ENCODE assay signal across 4 worm cellular contexts in genomic region chrX:17184363-17184762, ce11.
TF ChIP-seq lines count a peak whose summit lies in the region.

No protein-coding gene starts in this region.

TF ChIP-seq in whole organism, L2 larva, 48 proteins besides CTCF, POLR2A, EP300 and RAD21 (continues in another document):
- TF ChIP-seq ceh-16 (tag; optimal IDR thresholded peaks at IDR 0.05; lab: Kevin White, UChicago) (no peak), lsy-2 (tag; optimal IDR thresholded peaks at IDR 0.05; lab: Kevin White, UChicago) (peak; percentile 40 to 57), blmp-1 (tag; optimal IDR thresholded peaks at IDR 0.05; lab: Kevin White, UChicago; ENCODE audit: insufficient read depth) (peak; percentile 79), snpc-4 (tag; optimal IDR thresholded peaks at IDR 0.05; lab: Kevin White, UChicago) (peak; percentile 44), nhr-21 (tag; optimal IDR thresholded peaks at IDR 0.05; lab: Kevin White, UChicago) (peak; percentile 37), egl-27 (tag; optimal IDR thresholded peaks at IDR 0.05; lab: Kevin White, UChicago) (peak; percentile 59), crh-2 (tag; optimal IDR thresholded peaks at IDR 0.05; lab: Kevin White, UChicago) (peak; percentile 79), C34F6.9 (tag; optimal IDR thresholded peaks at IDR 0.05; lab: Kevin White, UChicago) (peak; percentile 80), mab-5 (tag; optimal IDR thresholded peaks at IDR 0.05; lab: Kevin White, UChicago) (no peak), zag-1 (tag; optimal IDR thresholded peaks at IDR 0.05; lab: Kevin White, UChicago) (peak; percentile 65), ceh-82 (tag; optimal IDR thresholded peaks at IDR 0.05; lab: Kevin White, UChicago) (peak; percentile 28), gmeb-1 (tag; optimal IDR thresholded peaks at IDR 0.05; lab: Kevin White, UChicago) (peak; percentile 31), F13H6.1 (tag; optimal IDR thresholded peaks at IDR 0.05; lab: Kevin White, UChicago) (peak; percentile 89), nhr-25 (tag; optimal IDR thresholded peaks at IDR 0.05; lab: Kevin White, UChicago) (peak; percentile 66), lin-13 (GFP tag; optimal IDR thresholded peaks at IDR 0.05; lab: Kevin White, UChicago) (peak; percentile 53), lin-11 (tag; optimal IDR thresholded peaks at IDR 0.05; lab: Kevin White, UChicago) (peak; percentile 34), sem-4 (tag; optimal IDR thresholded peaks at IDR 0.05; lab: Kevin White, UChicago) (peak; percentile 35), nhr-129 (tag; optimal IDR thresholded peaks at IDR 0.05; lab: Kevin White, UChicago) (peak; percentile 90), elt-1 (tag; optimal IDR thresholded peaks at IDR 0.05; lab: Kevin White, UChicago) (no peak), sma-9 (GFP tag; optimal IDR thresholded peaks at IDR 0.05; lab: Kevin White, UChicago) (peak; percentile 73), sma-9 (tag; optimal IDR thresholded peaks at IDR 0.05; lab: Kevin White, UChicago) (no peak), mdl-1 (tag; optimal IDR thresholded peaks at IDR 0.05; lab: Kevin White, UChicago) (peak; percentile 91 to 94), R02D3.7 (tag; optimal IDR thresholded peaks at IDR 0.05; lab: Kevin White, UChicago) (no peak)

TF ChIP-seq in whole organism, L4 larva, 104 proteins besides CTCF, POLR2A, EP300 and RAD21 (continues in another document):
- TF ChIP-seq nhr-42 (GFP tag; IDR thresholded peaks at IDR 0.05; lab: Robert Waterston, UW) (no peak), Y105C5A.15 (GFP tag; IDR thresholded peaks at IDR 0.05; lab: Robert Waterston, UW) (no peak), zfp-2 (tag; optimal IDR thresholded peaks at IDR 0.05; lab: Kevin White, UChicago) (no peak), F26F4.8 (GFP tag; conservative IDR thresholded peaks at IDR 0.05; lab: Robert Waterston, UW) (no peak), lim-7 (GFP tag; IDR thresholded peaks at IDR 0.05; lab: Robert Waterston, UW) (no peak), dmd-9 (GFP tag; IDR thresholded peaks at IDR 0.05; lab: Robert Waterston, UW) (no peak), egl-27 (tag; optimal IDR thresholded peaks at IDR 0.05; lab: Kevin White, UChicago) (no peak), nhr-28 (tag; optimal IDR thresholded peaks at IDR 0.05; lab: Kevin White, UChicago) (peak; percentile 94), lin-15B (tag; optimal IDR thresholded peaks at IDR 0.05; lab: Kevin White, UChicago) (no peak), lsy-2 (tag; optimal IDR thresholded peaks at IDR 0.05; lab: Kevin White, UChicago) (peak; percentile 50 to 66), attf-4 (tag; optimal IDR thresholded peaks at IDR 0.05; lab: Kevin White, UChicago) (no peak), unc-130 (GFP tag; optimal IDR thresholded peaks at IDR 0.05; lab: Kevin White, UChicago) (no peak), F10B5.3 (tag; optimal IDR thresholded peaks at IDR 0.05; lab: Kevin White, UChicago) (no peak), set-16 (GFP tag; IDR thresholded peaks at IDR 0.05; lab: Robert Waterston, UW) (no peak), lin-29 (GFP tag; IDR thresholded peaks at IDR 0.05; lab: Robert Waterston, UW) (no peak), lin-38 (GFP tag; IDR thresholded peaks at IDR 0.05; lab: Robert Waterston, UW) (no peak), tag-97 (GFP tag; IDR thresholded peaks at IDR 0.05; lab: Robert Waterston, UW) (no peak), ztf-11 (tag; optimal IDR thresholded peaks at IDR 0.05; lab: Kevin White, UChicago) (no peak), lin-1 (GFP tag; IDR thresholded peaks at IDR 0.05; lab: Robert Waterston, UW) (no peak), ceh-44 (GFP tag; IDR thresholded peaks at IDR 0.05; lab: Robert Waterston, UW) (no peak), mes-2 (tag; optimal IDR thresholded peaks at IDR 0.05; lab: Kevin White, UChicago; ENCODE audit: poor library complexity, severe bottlenecking) (peak; percentile 76), dmd-8 (GFP tag; IDR thresholded peaks at IDR 0.05; lab: Robert Waterston, UW) (no peak), hlh-11 (tag; optimal IDR thresholded peaks at IDR 0.05; lab: Kevin White, UChicago) (peak; percentile 78), madf-5 (GFP tag; IDR thresholded peaks at IDR 0.05; lab: Robert Waterston, UW) (no peak), mdt-29 (GFP tag; IDR thresholded peaks at IDR 0.05; lab: Robert Waterston, UW) (no peak), vab-7 (GFP tag; IDR thresholded peaks at IDR 0.05; lab: Robert Waterston, UW) (no peak)

TF ChIP-seq in whole organism, late embryonic, 69 proteins besides CTCF, POLR2A, EP300 and RAD21 (continues in another document):
- TF ChIP-seq pag-3 (tag; optimal IDR thresholded peaks at IDR 0.05; lab: Kevin White, UChicago; ENCODE audit: borderline replicate concordance) = no peak
- no peak for TF ChIP-seq pat-9 (tag; optimal IDR thresholded peaks at IDR 0.05; lab: Kevin White, UChicago)
- no peak for TF ChIP-seq zip-5 (tag; optimal IDR thresholded peaks at IDR 0.05; lab: Kevin White, UChicago)
- TF ChIP-seq npax-4 (tag; optimal IDR thresholded peaks at IDR 0.05; lab: Kevin White, UChicago) = no peak
- TF ChIP-seq gmeb-2 (tag; optimal IDR thresholded peaks at IDR 0.05; lab: Kevin White, UChicago) = no peak
- peak; percentile 4 for TF ChIP-seq ceh-6 (GFP tag; optimal IDR thresholded peaks at IDR 0.05; lab: Kevin White, UChicago)
- TF ChIP-seq unc-42 (tag; optimal IDR thresholded peaks at IDR 0.05; lab: Kevin White, UChicago) = peak; percentile 42
- no peak for TF ChIP-seq mec-3 (tag; optimal IDR thresholded peaks at IDR 0.05; lab: Kevin White, UChicago; ENCODE audit: borderline replicate concordance)
- peak; percentile 19 for TF ChIP-seq syd-9 (tag; optimal IDR thresholded peaks at IDR 0.05; lab: Kevin White, UChicago)
- no peak for TF ChIP-seq odd-2 (tag; optimal IDR thresholded peaks at IDR 0.05; lab: Kevin White, UChicago)
- TF ChIP-seq hlh-13 (GFP tag; optimal IDR thresholded peaks at IDR 0.05; lab: Kevin White, UChicago) = no peak
- no peak for TF ChIP-seq che-1 (tag; optimal IDR thresholded peaks at IDR 0.05; lab: Kevin White, UChicago)
- peak; percentile 65 for TF ChIP-seq F13H6.1 (tag; optimal IDR thresholded peaks at IDR 0.05; lab: Kevin White, UChicago)
- no peak for TF ChIP-seq ceh-30 (tag; optimal IDR thresholded peaks at IDR 0.05; lab: Kevin White, UChicago)
- TF ChIP-seq ref-2 (tag; optimal IDR thresholded peaks at IDR 0.05; lab: Kevin White, UChicago) = peak; percentile 79
- no peak for TF ChIP-seq lim-6 (tag; optimal IDR thresholded peaks at IDR 0.05; lab: Kevin White, UChicago)
- TF ChIP-seq fkh-10 (GFP tag; optimal IDR thresholded peaks at IDR 0.05; lab: Kevin White, UChicago) = no peak
- no peak for TF ChIP-seq sox-2 (GFP tag; IDR thresholded peaks at IDR 0.05; lab: Robert Waterston, UW)
- no peak for TF ChIP-seq nhr-232 (tag; optimal IDR thresholded peaks at IDR 0.05; lab: Kevin White, UChicago)
- peak; percentile 21 for TF ChIP-seq ceh-48 (tag; optimal IDR thresholded peaks at IDR 0.05; lab: Kevin White, UChicago)
- TF ChIP-seq madf-2 (tag; optimal IDR thresholded peaks at IDR 0.05; lab: Kevin White, UChicago) = no peak
- TF ChIP-seq dmd-4 (tag; optimal IDR thresholded peaks at IDR 0.05; lab: Kevin White, UChicago; ENCODE audit: borderline replicate concordance) = no peak
- no peak for TF ChIP-seq ttx-3 (tag; optimal IDR thresholded peaks at IDR 0.05; lab: Kevin White, UChicago)
- TF ChIP-seq hlh-8 (tag; optimal IDR thresholded peaks at IDR 0.05; lab: Kevin White, UChicago) = no peak
- TF ChIP-seq dve-1 (tag; optimal IDR thresholded peaks at IDR 0.05; lab: Kevin White, UChicago) = peak; percentile 22
- TF ChIP-seq C08G9.2 (tag; optimal IDR thresholded peaks at IDR 0.05; lab: Kevin White, UChicago) = peak; percentile 1

TF ChIP-seq in whole organism, mixed stage, embryonic, 35 proteins besides CTCF, POLR2A, EP300 and RAD21:
- TF ChIP-seq ces-1 (GFP tag; optimal IDR thresholded peaks at IDR 0.05; lab: Kevin White, UChicago) = peak; percentile 69
- TF ChIP-seq mls-2 (tag; optimal IDR thresholded peaks at IDR 0.05; lab: Kevin White, UChicago) = no peak
- TF ChIP-seq lin-13 (tag; optimal IDR thresholded peaks at IDR 0.05; lab: Kevin White, UChicago) = peak; percentile 45
- peak; percentile 21 for TF ChIP-seq elt-3 (tag; optimal IDR thresholded peaks at IDR 0.05; lab: Kevin White, UChicago)
- peak; percentile 80 for TF ChIP-seq nhr-237 (tag; optimal IDR thresholded peaks at IDR 0.05; lab: Kevin White, UChicago)
- no peak for TF ChIP-seq nhr-28 (tag; optimal IDR thresholded peaks at IDR 0.05; lab: Kevin White, UChicago)
- peak; percentile 51 for TF ChIP-seq drap-1 (GFP tag; optimal IDR thresholded peaks at IDR 0.05; lab: Kevin White, UChicago)
- peak; percentile 48 for TF ChIP-seq hlh-1 (tag; optimal IDR thresholded peaks at IDR 0.05; lab: Kevin White, UChicago)
- TF ChIP-seq unc-120 (tag; optimal IDR thresholded peaks at IDR 0.05; lab: Kevin White, UChicago; ENCODE audit: poor library complexity, severe bottlenecking) = peak; percentile 52
- TF ChIP-seq blmp-1 (tag; optimal IDR thresholded peaks at IDR 0.05; lab: Kevin White, UChicago) = no peak
- no peak for TF ChIP-seq unc-62 (GFP tag; optimal IDR thresholded peaks at IDR 0.05; lab: Kevin White, UChicago)
- peak; percentile 53 for TF ChIP-seq sptf-1 (tag; optimal IDR thresholded peaks at IDR 0.05; lab: Kevin White, UChicago)
- TF ChIP-seq pha-4 (tag; optimal IDR thresholded peaks at IDR 0.05; lab: Kevin White, UChicago) = peak; percentile 92
- TF ChIP-seq mep-1 (tag; optimal IDR thresholded peaks at IDR 0.05; lab: Kevin White, UChicago) = peak; percentile 59
- peak; percentile 1 for TF ChIP-seq M03D4.4 (tag; optimal IDR thresholded peaks at IDR 0.05; lab: Kevin White, UChicago)
- no peak for TF ChIP-seq snpc-4 (tag; optimal IDR thresholded peaks at IDR 0.05; lab: Kevin White, UChicago)
- TF ChIP-seq lsy-2 (tag; optimal IDR thresholded peaks at IDR 0.05; lab: Kevin White, UChicago) = peak; percentile 38
